Fruit fly (Drosophila melanogaster) whole organism, embryonic: ENCODE data around the gene CG15283.

Source experiments
- Adf1 ChIP-seq: fragments of 200-800 bp; sonication (Bioruptor generic); IDR thresholded peaks from 2 replicates; pipeline ENCODE4 v1.3.6; 2022; ENCODE audit warnings: missing biosample characterization, missing genetic modification characterization
- CG1024 ChIP-seq: fragments of 200-800 bp; sonication (Bioruptor generic); IDR thresholded peaks from 2 replicates; pipeline ENCODE4 v1.3.6; 2022; ENCODE audit warnings: missing biosample characterization, missing genetic modification characterization
- CG10959 ChIP-seq: fragments of 200-800 bp; sonication (Bioruptor generic); IDR thresholded peaks from 2 replicates; pipeline ENCODE4 v1.3.6; 2022; ENCODE audit warnings: missing biosample characterization, missing genetic modification characterization
- CG11504 ChIP-seq: fragments of 200-800 bp; sonication (Bioruptor generic); optimal IDR thresholded peaks from 3 replicates; lab custom pipeline; 2019; ENCODE audit warnings: missing biosample characterization, mild to moderate bottlenecking, missing genetic modification characterization, moderate library complexity
- CG12219 ChIP-seq: fragments of 200-800 bp; sonication (Bioruptor generic); optimal IDR thresholded peaks from 3 replicates; lab custom pipeline; 2018; ENCODE audit warnings: missing biosample characterization, mild to moderate bottlenecking, missing genetic modification characterization
- CG12744 ChIP-seq: fragments of 200-800 bp; sonication (Bioruptor generic); optimal IDR thresholded peaks from 2 replicates; lab custom pipeline; 2016; ENCODE audit warnings: missing biosample characterization, missing genetic modification characterization
- CG12769 ChIP-seq: fragments of 200-800 bp; sonication (Bioruptor generic); optimal IDR thresholded peaks from 2 replicates; lab custom pipeline; 2019; ENCODE audit warnings: missing biosample characterization, mild to moderate bottlenecking, missing genetic modification characterization, moderate library complexity
- CG14050 ChIP-seq: fragments of 200-800 bp; sonication (Bioruptor generic); IDR thresholded peaks from 3 replicates; pipeline ENCODE4 v1.3.6; 2022; ENCODE audit warnings: missing biosample characterization, missing genetic modification characterization
- CG1602 ChIP-seq: fragments of 200-800 bp; sonication (Bioruptor generic); optimal IDR thresholded peaks from 3 replicates; lab custom pipeline; 2016; ENCODE audit warnings: missing biosample characterization, missing genetic modification characterization
- CG17359 ChIP-seq: fragments of 200-800 bp; sonication (Bioruptor generic); optimal IDR thresholded peaks from 3 replicates; lab custom pipeline; 2018; ENCODE audit warnings: missing biosample characterization, mild to moderate bottlenecking, missing genetic modification characterization, moderate library complexity
- CG30431 ChIP-seq: fragments of 200-800 bp; sonication (Bioruptor generic); optimal IDR thresholded peaks from 2 replicates; lab custom pipeline; 2017; ENCODE audit warnings: missing biosample characterization, missing genetic modification characterization
- CG3407 ChIP-seq: fragments of 200-800 bp; sonication (Bioruptor generic); optimal IDR thresholded peaks from 2 replicates; lab custom pipeline; 2018; ENCODE audit warnings: missing biosample characterization, mild to moderate bottlenecking, missing genetic modification characterization
- CG3838 ChIP-seq: fragments of 200-800 bp; sonication (Bioruptor generic); optimal IDR thresholded peaks from 3 replicates; lab custom pipeline; 2016; ENCODE audit warnings: missing biosample characterization, missing genetic modification characterization
- CG42726 ChIP-seq: fragments of 200-800 bp; sonication (Bioruptor generic); IDR thresholded peaks from 2 replicates; pipeline ENCODE4 v1.3.6; 2022; ENCODE audit warnings: missing biosample characterization, missing genetic modification characterization; ENCODE audit not compliant: partially characterized antibody
- CG4282 ChIP-seq: fragments of 200-800 bp; sonication (Bioruptor generic); optimal IDR thresholded peaks from 2 replicates; lab custom pipeline; 2016; ENCODE audit warnings: missing biosample characterization, missing genetic modification characterization
- CG7839 ChIP-seq: fragments of 200-800 bp; sonication (Bioruptor generic); optimal IDR thresholded peaks from 3 replicates; lab custom pipeline; 2018; ENCODE audit warnings: missing biosample characterization, mild to moderate bottlenecking, missing genetic modification characterization, moderate library complexity
- CG8765 ChIP-seq: fragments of 200-800 bp; sonication (Bioruptor generic); IDR thresholded peaks from 2 replicates; pipeline ENCODE4 v1.3.6; 2022; ENCODE audit warnings: missing biosample characterization, missing genetic modification characterization
- D19B ChIP-seq: fragments of 200-800 bp; sonication (Bioruptor generic); optimal IDR thresholded peaks from 2 replicates; lab custom pipeline; 2017; ENCODE audit warnings: missing biosample characterization, mild to moderate bottlenecking, missing genetic modification characterization
- Deaf1 ChIP-seq: fragments of 200-800 bp; optimal IDR thresholded peaks from 3 replicates; lab custom pipeline; 2019; ENCODE audit warnings: missing biosample characterization, mild to moderate bottlenecking, missing genetic modification characterization, moderate library complexity
- HmgZ ChIP-seq: fragments of 200-800 bp; sonication (Bioruptor generic); optimal IDR thresholded peaks from 2 replicates; lab custom pipeline; 2018; ENCODE audit warnings: missing biosample characterization, mild to moderate bottlenecking, missing genetic modification characterization
- Hr78 ChIP-seq, 2 experiments: fragments of 200-800 bp in 1 of 2; fragments of >200 bp in 1 of 2; sonication (Bioruptor generic) in 1 of 2; optimal IDR thresholded peaks; 2 replicates each; lab custom pipeline; 2017 to 2019; ENCODE audit warnings: missing biosample characterization in 2 of 2, missing genetic modification characterization in 2 of 2, mild to moderate bottlenecking in 1 of 2, moderate library complexity in 1 of 2
- Meics ChIP-seq: fragments of 200-800 bp; sonication (Bioruptor generic); optimal IDR thresholded peaks from 2 replicates; lab custom pipeline; 2017; ENCODE audit warnings: missing biosample characterization, mild to moderate bottlenecking, missing genetic modification characterization
- Nf-YA ChIP-seq: fragments of 200-800 bp; sonication (Bioruptor generic); IDR thresholded peaks from 2 replicates; pipeline ENCODE4 v1.3.6; 2022; ENCODE audit warnings: missing biosample characterization, missing genetic modification characterization
- Nf-YC ChIP-seq: fragments of 200-800 bp; optimal IDR thresholded peaks from 3 replicates; lab custom pipeline; 2019; ENCODE audit warnings: missing biosample characterization, mild to moderate bottlenecking, missing genetic modification characterization, moderate library complexity
- Oli ChIP-seq: fragments of 200-800 bp; sonication (Bioruptor generic); optimal IDR thresholded peaks from 2 replicates; lab custom pipeline; 2018; ENCODE audit warnings: missing biosample characterization, mild to moderate bottlenecking, missing genetic modification characterization, moderate library complexity
- Optix ChIP-seq: fragments of 200-800 bp; sonication (Bioruptor generic); IDR thresholded peaks from 3 replicates; pipeline ENCODE4 v1.3.6; 2022; ENCODE audit warnings: missing biosample characterization, missing genetic modification characterization
- Ptx1 ChIP-seq: fragments of 200-800 bp; sonication (Bioruptor generic); IDR thresholded peaks from 2 replicates; pipeline ENCODE4 v1.3.6; 2022; ENCODE audit warnings: missing biosample characterization, missing genetic modification characterization
- Xrp1 ChIP-seq: fragments of 200-800 bp; sonication (Bioruptor generic); IDR thresholded peaks from 2 replicates; pipeline ENCODE4 v1.3.6; 2022; ENCODE audit warnings: missing biosample characterization, missing genetic modification characterization
- ac ChIP-seq: fragments of 200-800 bp; sonication (Bioruptor generic); optimal IDR thresholded peaks from 3 replicates; lab custom pipeline; 2017; ENCODE audit warnings: missing biosample characterization, mild to moderate bottlenecking, missing genetic modification characterization
- az2 ChIP-seq: fragments of 200-800 bp; sonication (Bioruptor generic); optimal IDR thresholded peaks from 3 replicates; lab custom pipeline; 2016; ENCODE audit warnings: missing biosample characterization, missing genetic modification characterization
- ci ChIP-seq: fragments of 200-800 bp; sonication (Bioruptor generic); IDR thresholded peaks from 3 replicates; pipeline ENCODE4 v1.3.6; 2022; ENCODE audit warnings: missing biosample characterization, missing genetic modification characterization
- crol ChIP-seq: fragments of 200-800 bp; sonication (Bioruptor generic); IDR thresholded peaks from 2 replicates; pipeline ENCODE4 v1.3.6; 2022; ENCODE audit warnings: missing biosample characterization, missing genetic modification characterization
- dan ChIP-seq: fragments of 200-800 bp; sonication (Bioruptor generic); IDR thresholded peaks from 2 replicates; pipeline ENCODE4 v1.3.6; 2022; ENCODE audit warnings: missing biosample characterization, missing genetic modification characterization
- dimm ChIP-seq: fragments of 200-800 bp; sonication (Bioruptor generic); IDR thresholded peaks from 2 replicates; pipeline ENCODE4 v1.3.6; 2022; ENCODE audit warnings: missing biosample characterization, missing genetic modification characterization
- dmrt99B ChIP-seq: fragments of 200-800 bp; sonication (Bioruptor generic); optimal IDR thresholded peaks from 2 replicates; lab custom pipeline; 2018; ENCODE audit warnings: missing biosample characterization, mild to moderate bottlenecking, missing genetic modification characterization, moderate library complexity
- dysf ChIP-seq: fragments of 200-800 bp; sonication (Bioruptor generic); IDR thresholded peaks from 3 replicates; pipeline ENCODE4 v1.3.6; 2022; ENCODE audit warnings: missing biosample characterization, missing genetic modification characterization
- gem ChIP-seq: fragments of 200-800 bp; sonication (Bioruptor generic); optimal IDR thresholded peaks from 2 replicates; lab custom pipeline; 2019; ENCODE audit warnings: missing biosample characterization, mild to moderate bottlenecking, missing genetic modification characterization, moderate library complexity
- grau ChIP-seq: fragments of 200-800 bp; optimal IDR thresholded peaks from 3 replicates; lab custom pipeline; 2019; ENCODE audit warnings: missing biosample characterization, mild to moderate bottlenecking, missing genetic modification characterization, moderate library complexity
- gt ChIP-seq: fragments of 200-800 bp; sonication (Bioruptor generic); IDR thresholded peaks from 2 replicates; pipeline ENCODE4 v1.3.6; 2022; ENCODE audit warnings: missing biosample characterization, missing genetic modification characterization
- nau ChIP-seq: fragments of 200-800 bp; sonication (Bioruptor generic); optimal IDR thresholded peaks from 3 replicates; lab custom pipeline; 2017; ENCODE audit warnings: missing biosample characterization, mild to moderate bottlenecking, missing genetic modification characterization, missing genetic modification reagents
- onecut ChIP-seq: fragments of 200-800 bp; sonication (Bioruptor generic); IDR thresholded peaks from 2 replicates; pipeline ENCODE4 v1.3.6; 2022; ENCODE audit warnings: missing biosample characterization, missing genetic modification characterization
- sd ChIP-seq: fragments of 200-800 bp; sonication (Bioruptor generic); optimal IDR thresholded peaks from 3 replicates; lab custom pipeline; 2018; ENCODE audit warnings: missing biosample characterization, mild to moderate bottlenecking, missing genetic modification characterization, moderate library complexity
- sisA ChIP-seq: fragments of 200-800 bp; sonication (Bioruptor generic); IDR thresholded peaks from 2 replicates; pipeline ENCODE4 v1.3.6; 2022; ENCODE audit warnings: missing biosample characterization, missing genetic modification characterization
- slou ChIP-seq: fragments of 200-800 bp; sonication (Bioruptor generic); optimal IDR thresholded peaks from 3 replicates; lab custom pipeline; 2016; ENCODE audit warnings: missing biosample characterization, missing genetic modification characterization
- sob ChIP-seq: fragments of 200-800 bp; sonication (Bioruptor generic); IDR thresholded peaks from 2 replicates; pipeline ENCODE4 v1.3.6; 2022; ENCODE audit warnings: missing biosample characterization, missing genetic modification characterization
- sr ChIP-seq: fragments of 200-800 bp; sonication (Bioruptor generic); IDR thresholded peaks from 3 replicates; pipeline ENCODE4 v1.3.6; 2022; ENCODE audit warnings: missing biosample characterization, missing genetic modification characterization
- stwl ChIP-seq: fragments of 200-800 bp; sonication (Bioruptor generic); optimal IDR thresholded peaks from 3 replicates; lab custom pipeline; 2018; ENCODE audit warnings: missing biosample characterization, mild to moderate bottlenecking, missing genetic modification characterization, moderate library complexity
- unpg ChIP-seq: fragments of 200-800 bp; sonication (Bioruptor generic); optimal IDR thresholded peaks from 3 replicates; lab custom pipeline; 2018; ENCODE audit warnings: missing biosample characterization, mild to moderate bottlenecking, missing genetic modification characterization, moderate library complexity

The CG15283 gene

dm6 chr2L:14477464-14478239 is 26.9 kb upstream of the CG15283 start (continued):
- TF ChIP-seq Xrp1 (GFP tag; lab: Robert Waterston, UW), result no peak
- no peak for TF ChIP-seq CG8765 (GFP tag; lab: Robert Waterston, UW)
- TF ChIP-seq sisA (GFP tag; lab: Robert Waterston, UW), result no peak
- TF ChIP-seq sob (GFP tag; lab: Robert Waterston, UW), result no peak
- no peak for TF ChIP-seq dan (GFP tag; lab: Robert Waterston, UW)
- TF ChIP-seq CG10959 (GFP tag; lab: Robert Waterston, UW), result no peak
- 0 out of 2 replicates have a peak, but pooled peaks have one; percentile 14 for TF ChIP-seq crol (GFP tag; lab: Robert Waterston, UW)
- TF ChIP-seq CG14050 (GFP tag; lab: Robert Waterston, UW), result no peak
- no peak for TF ChIP-seq Adf1 (GFP tag; lab: Robert Waterston, UW)
- no peak for TF ChIP-seq CG1602 (GFP tag; lab: Kevin White, UChicago)

- TF ChIP-seq dmrt99B (tag; lab: Kevin White, UChicago) (peak; percentile 17), dysf (no peak), slou (GFP tag; lab: Kevin White, UChicago) (no peak), CG4282 (GFP tag; lab: Kevin White, UChicago) (no peak), Nf-YC (no peak), HmgZ (tag; lab: Kevin White, UChicago) (no peak), CG1024 (no peak), D19B (GFP tag; lab: Kevin White, UChicago) (no peak), CG42726 (GFP tag; lab: Robert Waterston, UW) (no peak), gt (GFP tag; lab: Robert Waterston, UW) (no peak), CG11504 (tag; lab: Kevin White, UChicago) (peak; percentile 19), sr (GFP tag; lab: Robert Waterston, UW) (peak; percentile 74; the same call in 2 of the 3 replicates), CG30431 (no peak), CG12744 (GFP tag; lab: Kevin White, UChicago) (no peak), Deaf1 (no peak), onecut (GFP tag; lab: Robert Waterston, UW) (no peak), Oli (tag; lab: Kevin White, UChicago) (no peak), Meics (GFP tag; lab: Kevin White, UChicago) (peak; percentile 19), Ptx1 (GFP tag; lab: Robert Waterston, UW) (0 out of 2 replicates have a peak, but pooled peaks have one; percentile 17), Nf-YA (no peak), Hr78 (GFP tag; optimal IDR thresholded peaks at IDR 0.05; lab: Kevin White, UChicago) (peak in 1 of 2 experiments; percentile 68), Optix (GFP tag; lab: Robert Waterston, UW) (no peak), nau (GFP tag; lab: Kevin White, UChicago) (peak; percentile 86), ac (GFP tag; lab: Kevin White, UChicago) (no peak), CG12769 (tag; lab: Kevin White, UChicago) (peak; percentile 6), CG12219 (GFP tag; lab: Kevin White, UChicago) (no peak), dimm (no peak), az2 (GFP tag; lab: Kevin White, UChicago) (peak; percentile 6), CG3838 (GFP tag; lab: Kevin White, UChicago) (no peak), CG7839 (tag; lab: Kevin White, UChicago) (peak; percentile 5), grau (peak; percentile 25), ci (GFP tag; lab: Robert Waterston, UW) (no peak), unpg (GFP tag; lab: Kevin White, UChicago) (peak; percentile 17), stwl (no peak), sd (tag; lab: Kevin White, UChicago) (peak; percentile 31), gem (tag; lab: Kevin White, UChicago) (peak; percentile 26), CG17359 (peak; percentile 6), CG3407 (GFP tag; lab: Kevin White, UChicago) (no peak)
Measured at dm6 chr2L:14476501-14477067, 25.9 kb upstream of the CG15283 start.
